Fruit fly (Drosophila melanogaster) whole organism, larva: ENCODE measurements around the gene CG13385.

ENCODE experiments used
- noc ChIP-seq: fragments of 200-800 bp; sonication (Bioruptor generic); optimal IDR thresholded peaks from 3 replicates; lab custom pipeline; 2019; ENCODE audit warnings: missing biosample characterization, mild to moderate bottlenecking, missing genetic modification characterization, moderate library complexity

CG13385 gene

DNA sequence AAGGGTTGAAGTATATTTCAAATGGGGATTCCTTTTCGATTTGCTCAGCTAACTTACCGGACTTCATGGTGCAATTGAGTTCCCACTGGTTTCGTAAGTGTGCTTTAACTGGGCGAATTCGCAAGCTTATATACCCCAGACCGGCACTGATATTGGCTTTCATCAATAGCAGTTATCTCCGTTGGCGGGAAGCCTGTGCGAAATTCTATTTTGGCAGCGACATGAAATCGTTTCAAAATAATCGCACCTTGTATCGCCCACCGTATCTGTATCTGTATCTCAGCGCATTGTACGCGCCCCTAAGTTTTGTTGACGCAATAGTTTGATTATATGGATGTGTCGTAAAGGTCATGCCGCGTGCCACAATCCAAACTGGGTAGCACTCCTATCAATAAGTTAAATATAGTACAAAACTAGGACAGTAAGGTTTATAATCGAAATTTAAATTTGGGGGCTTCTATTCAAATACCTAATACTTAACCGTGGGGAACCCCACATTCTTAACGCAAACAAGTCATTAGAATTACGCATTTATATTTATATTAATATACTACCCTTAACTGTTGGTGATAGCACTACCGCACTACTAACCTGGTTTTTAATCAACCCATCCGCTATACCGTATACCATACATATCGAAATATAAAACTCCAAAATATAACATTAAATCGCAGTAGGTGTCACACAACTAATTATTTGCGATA, at the start of gene CG13385, which contains the start of gene Peritrophin-15a:
Gene CG13385 (plus strand): TSS at position 654 of the 704 bp plus-strand sequence.
Gene Peritrophin-15a (minus strand): TSS at position 101 of the 704 bp plus-strand sequence.
- no peak for TF ChIP-seq noc (tag; lab: Kevin White, UChicago)

DNA sequence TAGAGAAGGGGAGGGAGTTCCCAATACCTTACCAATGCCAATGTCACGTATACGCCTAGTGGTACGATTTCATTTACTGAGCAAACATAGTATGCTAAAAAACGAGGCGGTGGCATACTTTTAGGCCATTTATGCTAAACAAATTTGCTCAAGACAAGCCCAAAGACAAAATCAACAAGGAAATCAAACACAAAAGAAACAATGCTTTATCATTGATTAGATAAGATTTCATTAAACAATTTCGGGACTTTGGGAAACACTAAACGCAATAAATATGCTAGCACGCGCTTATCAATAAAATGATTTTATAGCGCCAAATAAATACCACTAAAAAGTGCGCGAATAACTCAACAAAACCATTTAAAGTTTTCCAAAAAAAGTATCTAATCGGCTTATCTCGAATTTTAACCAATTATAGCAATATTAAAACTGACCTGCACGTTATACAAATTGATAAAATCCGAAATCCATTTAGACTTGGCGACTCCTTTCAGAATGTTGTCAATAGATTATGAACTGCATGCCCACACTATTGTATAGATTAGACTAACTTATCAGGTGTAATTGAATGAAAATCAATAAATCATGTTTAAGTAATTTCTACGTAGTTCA, 45.8 kb upstream of the CG13385 start:
- peak; percentile 89 for TF ChIP-seq noc (tag; lab: Kevin White, UChicago)

DNA sequence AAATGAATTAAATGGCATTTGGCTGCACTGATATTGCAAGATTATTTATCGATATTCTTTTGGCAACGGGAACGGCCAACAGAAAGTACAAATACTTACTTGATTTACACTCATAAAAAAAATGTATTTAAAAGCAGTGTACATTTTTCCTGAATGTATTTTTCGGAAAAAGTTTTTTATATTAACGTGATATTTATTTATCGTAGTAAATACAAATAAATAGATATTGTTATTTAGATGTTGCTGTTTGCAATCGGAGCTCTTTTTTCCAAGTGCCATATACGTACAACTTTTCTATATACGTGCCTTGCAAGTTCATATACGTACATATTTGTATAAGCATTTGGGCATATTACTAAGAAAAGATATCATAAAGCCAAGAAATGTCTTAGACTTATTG, 45.1 kb upstream of the CG13385 start:
- TF ChIP-seq noc (tag; lab: Kevin White, UChicago): no peak

DNA sequence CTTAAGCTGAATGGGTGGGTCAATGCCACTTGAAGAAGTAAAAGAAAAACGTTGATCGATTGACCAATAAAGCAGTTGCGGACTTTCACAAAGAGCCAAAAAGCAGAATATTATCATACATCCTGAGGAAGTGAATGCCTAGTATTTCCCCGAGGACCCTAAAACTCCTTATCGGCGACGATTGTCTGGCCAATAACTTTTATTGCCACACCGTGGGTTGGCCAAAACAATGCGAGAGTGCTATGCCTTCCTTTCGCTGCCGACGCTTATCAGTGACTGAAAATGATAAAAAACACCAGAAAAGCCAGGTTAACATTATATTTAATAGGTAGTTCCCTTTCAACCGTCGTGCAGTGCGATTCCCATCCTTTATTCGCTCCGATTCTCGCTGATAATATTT, 44.6 kb upstream of the CG13385 start, which contains the start of gene Mur29B:
Gene Mur29B (plus strand): TSS at position 324 of the 400 bp plus-strand sequence.
- no peak for TF ChIP-seq noc (tag; lab: Kevin White, UChicago)

- no peak for TF ChIP-seq noc (tag; lab: Kevin White, UChicago)
Measured at dm6 chr2L:8355419-8355818, 41.0 kb upstream of the CG13385 start.

dm6 chr2L:8361204-8361952, 35.1 kb upstream of the CG13385 start:
- TF ChIP-seq noc (tag; lab: Kevin White, UChicago): no peak

- TF ChIP-seq noc (tag; lab: Kevin White, UChicago): peak; percentile 88
Measured at dm6 chr2L:8362273-8362954, 34.0 kb upstream of the CG13385 start, which contains the start of gene CG7627. TSS of gene CG7627 (minus strand) at chr2L:8362469.

dm6 chr2L:8362955-8363285, 33.5 kb upstream of the CG13385 start:
- no peak for TF ChIP-seq noc (tag; lab: Kevin White, UChicago)

DNA sequence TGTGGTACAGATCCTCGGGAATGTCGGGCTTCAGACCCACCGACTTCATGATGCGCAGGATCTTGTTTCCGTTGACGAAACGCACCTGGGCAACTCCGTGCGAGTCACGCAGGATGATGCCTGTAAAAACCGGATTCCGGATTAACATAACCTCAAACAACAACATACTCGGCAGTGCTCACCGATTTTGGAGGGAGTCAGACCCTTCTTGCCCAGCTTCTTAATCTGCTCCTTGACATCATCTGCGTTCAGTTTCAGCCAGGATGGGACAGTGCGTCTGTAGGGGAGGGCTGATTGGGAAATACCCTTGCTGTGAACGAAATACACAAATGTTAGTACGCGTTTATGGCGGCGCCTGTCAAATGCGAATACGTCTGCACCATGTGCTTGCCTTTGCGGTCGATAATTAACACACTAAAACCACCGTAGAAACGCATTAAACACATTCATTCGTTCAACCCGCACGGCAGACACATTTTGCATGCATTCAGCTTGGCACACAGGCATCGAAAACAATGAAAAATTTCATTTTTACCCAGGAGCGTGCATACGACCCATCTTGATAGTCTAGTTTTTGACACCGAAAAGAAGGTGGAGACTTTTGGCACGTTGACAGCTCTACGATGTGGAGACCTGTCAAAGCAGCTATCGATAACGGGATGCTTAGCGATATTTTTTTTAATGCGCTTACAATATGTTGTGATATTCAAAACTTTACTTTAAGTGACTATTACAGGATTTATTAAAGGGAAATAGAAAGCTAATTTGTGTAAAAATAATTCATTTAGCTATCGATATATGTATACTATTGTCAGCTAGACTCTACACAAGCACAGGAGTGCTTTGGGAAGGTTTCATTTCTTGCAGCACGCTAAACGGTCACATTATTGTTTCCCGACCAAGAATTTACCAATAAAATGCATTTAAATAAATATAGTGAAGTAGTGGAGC, 32.2 kb upstream of the CG13385 start, which contains the start of the genes RpS13 and CSN8:
Gene RpS13 (minus strand): TSS at position 657 of the 951 bp plus-strand sequence.
Gene CSN8 (plus strand): TSS at position 850 of the 951 bp plus-strand sequence.
- peak; percentile 31 for TF ChIP-seq noc (tag; lab: Kevin White, UChicago)

- no peak for TF ChIP-seq noc (tag; lab: Kevin White, UChicago)
Measured at dm6 chr2L:8365701-8366643, 30.5 kb upstream of the CG13385 start, which contains the start of gene Pp2A-29B. TSS of gene Pp2A-29B (plus strand) at chr2L:8366038.

- TF ChIP-seq noc (tag; lab: Kevin White, UChicago): peak; percentile 70
Measured at dm6 chr2L:8370364-8371326, 25.8 kb upstream of the CG13385 start, which contains the start of gene CG17292. TSS of gene CG17292 (plus strand) at chr2L:8370454.
